Worm (Caenorhabditis elegans) whole organism, L2 larva: ENCODE measurements around the gene C18C4.7.

Source experiments
- R02D3.7 ChIP-seq: fragments of 150-350 bp; optimal IDR thresholded peaks from 2 replicates; lab custom pipeline; 2014; ENCODE audit warnings: missing biosample characterization, missing genetic modification characterization
- alr-1 ChIP-seq: fragments of 150-350 bp; optimal IDR thresholded peaks from 2 replicates; lab custom pipeline; 2014; ENCODE audit warnings: missing biosample characterization, missing genetic modification characterization
- aly-2 ChIP-seq: fragments of 150-350 bp; optimal IDR thresholded peaks from 2 replicates; lab custom pipeline; 2014; ENCODE audit warnings: missing biosample characterization, missing genetic modification characterization
- ama-1 ChIP-seq: fragments of 150-350 bp; optimal IDR thresholded peaks from 2 replicates; lab custom pipeline; 2018; ENCODE audit warnings: inconsistent platforms
- fos-1 ChIP-seq: fragments of 150-350 bp; optimal IDR thresholded peaks from 2 replicates; lab custom pipeline; 2014; ENCODE audit warnings: missing biosample characterization, missing genetic modification characterization
- lin-39 ChIP-seq: fragments of 150-350 bp; optimal IDR thresholded peaks from 2 replicates; lab custom pipeline; 2014; ENCODE audit warnings: missing biosample characterization, missing genetic modification reagents, missing genetic modification characterization
- mbf-1 ChIP-seq: sonication (generic microtip); optimal IDR thresholded peaks from 2 replicates; lab custom pipeline; 2017; ENCODE audit warnings: missing biosample characterization, missing genetic modification characterization
- nhr-11 ChIP-seq: fragments of 150-350 bp; optimal IDR thresholded peaks from 2 replicates; lab custom pipeline; 2014; ENCODE audit warnings: missing biosample characterization, missing genetic modification characterization
- nhr-12 ChIP-seq: fragments of 150-350 bp; optimal IDR thresholded peaks from 2 replicates; lab custom pipeline; 2014; ENCODE audit warnings: missing biosample characterization, missing genetic modification characterization
- nhr-25 ChIP-seq: fragments of 150-350 bp; sonication (generic microtip); optimal IDR thresholded peaks from 3 replicates; lab custom pipeline; 2014; ENCODE audit warnings: missing biosample characterization, missing genetic modification characterization
- snpc-4 ChIP-seq: fragments of 150-350 bp; optimal IDR thresholded peaks from 2 replicates; lab custom pipeline; 2014; ENCODE audit warnings: missing biosample characterization, missing genetic modification characterization
- unc-55 ChIP-seq: fragments of 150-350 bp; sonication (generic microtip); optimal IDR thresholded peaks from 3 replicates; lab custom pipeline; 2014; ENCODE audit warnings: missing biosample characterization, missing genetic modification reagents, missing genetic modification characterization

- TF ChIP-seq fos-1 (tag; lab: Kevin White, UChicago) (peak; percentile 67), unc-55 (GFP tag; lab: Kevin White, UChicago) (no peak), ama-1 (lab: Kevin White, UChicago) (no peak), lin-39 (tag; lab: Kevin White, UChicago) (no peak), alr-1 (tag; lab: Kevin White, UChicago) (no peak), nhr-12 (tag; lab: Kevin White, UChicago) (no peak), nhr-25 (tag; lab: Kevin White, UChicago) (no peak), snpc-4 (tag; lab: Kevin White, UChicago) (no peak), aly-2 (tag; lab: Kevin White, UChicago) (no peak), nhr-11 (tag; lab: Kevin White, UChicago) (no peak), R02D3.7 (tag; lab: Kevin White, UChicago) (no peak), mbf-1 (tag; lab: Kevin White, UChicago) (no peak)
Measured at ce11 chrV:5512559-5512958, 54.5 kb downstream of the C18C4.7 start.
